Worm (Caenorhabditis elegans) whole organism, midembryonic: ENCODE results near the gene gpx-2.

Experiments used
- cog-1 ChIP-seq: sonication (generic microtip); optimal IDR thresholded peaks from 2 replicates; lab custom pipeline; 2016; ENCODE audit warnings: missing genetic modification characterization, missing compliant biosample characterization
- flt-1 ChIP-seq: fragments of 200-800 bp; sonication (Bioruptor generic); IDR thresholded peaks from 2 replicates; pipeline ENCODE4 v1.3.6; 2022; ENCODE audit warnings: missing genetic modification characterization, missing compliant biosample characterization
- med-1 ChIP-seq: sonication (generic microtip); optimal IDR thresholded peaks from 2 replicates; lab custom pipeline; 2017; ENCODE audit warnings: missing genetic modification characterization, mild to moderate bottlenecking, missing compliant biosample characterization, antibody characterized with exemption, missing genetic modification reagents; ENCODE audit not compliant: insufficient read depth
- ref-1 ChIP-seq: fragments of 200-800 bp; sonication (Bioruptor generic); conservative IDR thresholded peaks from 2 replicates; pipeline ENCODE4 v1.3.6; 2022; ENCODE audit warnings: missing genetic modification reagents, missing genetic modification characterization, missing compliant biosample characterization
- ztf-29 ChIP-seq: fragments of 200-800 bp; sonication (Bioruptor generic); IDR thresholded peaks from 2 replicates; pipeline ENCODE4 v1.3.6; 2022; ENCODE audit warnings: missing genetic modification reagents, missing genetic modification characterization, missing compliant biosample characterization

DNA sequence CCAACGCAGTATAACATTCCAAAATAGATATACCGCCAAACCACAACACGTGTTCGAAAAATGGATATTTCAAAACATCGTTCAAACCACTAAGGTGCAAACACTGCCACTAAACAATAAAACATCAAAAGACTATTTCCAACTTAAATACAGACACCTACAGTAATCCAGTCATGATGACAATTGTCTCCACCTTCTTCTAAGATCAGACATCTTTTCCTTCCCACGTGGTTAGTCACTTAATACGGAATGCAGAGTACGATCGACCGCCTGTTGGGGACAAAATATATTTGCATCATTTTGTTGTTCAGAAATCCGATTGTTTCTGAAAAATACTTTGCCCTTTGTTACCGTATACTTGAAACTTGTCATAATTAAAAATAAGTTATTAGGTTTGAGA, 25.3 kb upstream of the gpx-2 start:
- TF ChIP-seq med-1 (GFP tag; lab: Kevin White, UChicago) (no peak), cog-1 (no peak), ztf-29 (GFP tag; lab: Robert Waterston, UW) (no peak), ref-1 (no peak), flt-1 (GFP tag; lab: Robert Waterston, UW) (no peak)
